Worm (Caenorhabditis elegans): ENCODE data around the gene Y60C6A.1.

Y60C6A.1 gene

DNA sequence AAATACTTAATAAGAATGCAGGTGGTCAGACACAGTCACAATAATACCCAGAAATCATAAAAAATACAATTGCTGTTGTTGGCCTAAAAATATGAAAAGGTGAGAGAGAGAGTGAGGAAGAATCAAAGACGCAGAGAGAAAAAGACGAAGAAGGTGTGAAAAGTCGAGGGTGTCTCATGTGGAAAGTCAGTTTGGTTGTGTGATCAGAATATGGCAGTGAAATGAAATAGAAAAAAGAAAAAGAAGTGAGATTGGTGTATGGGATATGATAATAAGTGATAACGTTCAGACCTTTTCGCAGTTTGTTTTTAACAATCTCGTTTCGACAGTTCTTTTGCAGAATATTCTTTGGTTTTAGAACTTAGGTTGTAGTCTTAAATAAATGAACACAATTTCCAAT is 23.4 kb downstream of the Y60C6A.1 start:
- TF ChIP-seq W03F9.2 (tag; optimal IDR thresholded peaks at IDR 0.05) = no peak
- no peak for TF ChIP-seq him-1 (tag; optimal IDR thresholded peaks at IDR 0.05)
- TF ChIP-seq dao-5 (tag; optimal IDR thresholded peaks at IDR 0.05) = no peak

- TF ChIP-seq him-1 (tag; optimal IDR thresholded peaks at IDR 0.05) (no peak), W03F9.2 (tag; optimal IDR thresholded peaks at IDR 0.05) (no peak), dao-5 (tag; optimal IDR thresholded peaks at IDR 0.05) (no peak)
These were observed 27.2 kb downstream of the Y60C6A.1 start for ce11 chrV:4810653-4811052.

DNA sequence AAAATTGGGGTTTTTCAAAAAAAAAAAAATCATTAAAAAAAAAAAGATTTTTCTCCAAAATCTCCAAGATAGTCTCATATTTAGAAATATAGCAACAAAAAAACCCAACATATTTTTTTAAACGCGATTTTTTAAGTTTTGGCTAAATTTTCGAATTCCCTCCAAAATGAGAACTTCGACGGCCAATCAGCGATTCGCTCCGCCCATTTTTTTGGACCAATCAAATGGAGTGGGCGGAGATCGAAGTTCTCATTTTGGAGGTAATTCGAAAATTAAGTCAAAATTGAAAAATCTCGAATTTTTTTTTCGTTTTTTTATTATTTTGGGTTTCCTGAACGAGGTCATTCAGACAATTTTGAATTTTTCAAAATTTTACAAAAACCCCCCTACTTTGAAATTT is 30.4 kb downstream of the Y60C6A.1 start:
- TF ChIP-seq him-1 (tag; optimal IDR thresholded peaks at IDR 0.05) = no peak
- TF ChIP-seq dao-5 (tag; optimal IDR thresholded peaks at IDR 0.05) = no peak
- TF ChIP-seq W03F9.2 (tag; optimal IDR thresholded peaks at IDR 0.05) = no peak

DNA sequence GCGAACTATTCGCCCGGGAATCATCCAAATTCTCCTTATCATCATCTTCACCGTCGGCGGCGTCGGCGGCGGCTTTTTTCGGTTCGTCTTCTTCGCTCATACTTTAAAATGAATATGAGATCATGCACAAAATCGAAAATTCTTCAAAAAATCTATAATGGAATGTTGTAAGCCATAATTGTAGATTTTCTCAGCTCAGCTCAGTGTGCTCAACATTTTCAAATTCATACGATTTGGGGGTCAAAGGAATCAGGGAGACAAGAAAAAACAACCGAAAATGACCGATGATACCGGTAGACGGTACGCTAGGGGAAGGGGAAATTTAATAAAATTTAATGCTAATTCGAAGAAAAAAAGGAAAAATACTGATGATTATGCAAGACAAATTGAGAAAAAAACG is 35.1 kb downstream of the Y60C6A.1 start, which contains the start of gene ccep-97:
ccep-97 (minus strand) TSS at position 101 of the 400 bp plus-strand sequence.
- TF ChIP-seq W03F9.2 (tag; optimal IDR thresholded peaks at IDR 0.05) (no peak), dao-5 (tag; optimal IDR thresholded peaks at IDR 0.05) (no peak)

ce11 chrV:4820601-4821000 is 37.2 kb downstream of the Y60C6A.1 start:
- no peak for TF ChIP-seq W03F9.2 (tag; optimal IDR thresholded peaks at IDR 0.05)
- TF ChIP-seq dao-5 (tag; optimal IDR thresholded peaks at IDR 0.05) = no peak
- TF ChIP-seq him-1 (tag; optimal IDR thresholded peaks at IDR 0.05) = no peak

DNA sequence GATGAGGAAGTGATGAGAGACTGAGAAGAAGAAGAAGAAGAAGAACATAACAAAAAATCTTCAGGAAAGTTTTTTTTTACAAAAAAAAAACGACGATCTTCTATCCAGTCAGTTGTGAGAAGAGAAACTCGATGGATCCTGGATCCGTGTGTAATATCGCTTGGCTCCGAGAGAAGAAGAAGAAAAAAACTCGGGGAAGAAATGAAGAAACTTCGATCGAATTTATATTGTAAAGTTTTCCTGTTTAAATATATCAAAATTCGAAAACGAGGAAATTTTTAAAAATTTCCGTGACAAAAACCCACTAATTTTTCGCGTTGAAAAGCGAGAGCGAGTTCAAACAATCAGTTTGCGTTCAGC is 39.9 kb downstream of the Y60C6A.1 start, which contains the start of gene adss-1:
adss-1 (minus strand) TSS at position 101 of the 360 bp plus-strand sequence.
- TF ChIP-seq dao-5 (tag; optimal IDR thresholded peaks at IDR 0.05) (no peak), W03F9.2 (tag; optimal IDR thresholded peaks at IDR 0.05) (no peak), him-1 (tag; optimal IDR thresholded peaks at IDR 0.05) (no peak)

ce11 chrV:4823683-4824391 is 40.4 kb downstream of the Y60C6A.1 start:
- TF ChIP-seq W03F9.2 (tag; optimal IDR thresholded peaks at IDR 0.05) (peak; percentile 11), him-1 (tag; optimal IDR thresholded peaks at IDR 0.05) (peak; percentile 0), dao-5 (tag; optimal IDR thresholded peaks at IDR 0.05) (no peak)

ce11 chrV:4826710-4827380 is 43.4 kb downstream of the Y60C6A.1 start, which contains the start of the genes hsp-6 and C37H5.5:
hsp-6 (minus strand) TSS chrV:4826760.
C37H5.5 (plus strand) TSS chrV:4827360.
- no peak for TF ChIP-seq dao-5 (tag; optimal IDR thresholded peaks at IDR 0.05)
- TF ChIP-seq him-1 (tag; optimal IDR thresholded peaks at IDR 0.05) = peak; percentile 14
- TF ChIP-seq W03F9.2 (tag; optimal IDR thresholded peaks at IDR 0.05) = peak; percentile 93

All from whole organism, L4/young adult.